Worm (Caenorhabditis elegans): ENCODE results near the gene F42A10.6.
A peak's percentile ranks its signal among the peaks of the same experiment; 100 is the strongest.

F42A10.6 gene

ce11 chrIII:6198378-6199234 is 21.9 kb upstream of the F42A10.6 start, which contains the start of the genes C23G10.7 and rpn-2:
Gene C23G10.7 (minus strand): TSS chrIII:6198414.
Gene rpn-2 (plus strand): TSS chrIII:6199184.
- no peak for TF ChIP-seq dao-5 (tag; optimal IDR thresholded peaks at IDR 0.05)
- TF ChIP-seq W03F9.2 (tag; optimal IDR thresholded peaks at IDR 0.05): peak; percentile 78

- no peak for TF ChIP-seq dao-5 (tag; optimal IDR thresholded peaks at IDR 0.05)
- TF ChIP-seq W03F9.2 (tag; optimal IDR thresholded peaks at IDR 0.05): no peak
- no peak for TF ChIP-seq him-1 (tag; optimal IDR thresholded peaks at IDR 0.05)
Measured at ce11 chrIII:6195718-6196117, 19.1 kb upstream of the F42A10.6 start.

- TF ChIP-seq him-1 (tag; optimal IDR thresholded peaks at IDR 0.05): no peak
- TF ChIP-seq W03F9.2 (tag; optimal IDR thresholded peaks at IDR 0.05): no peak
- TF ChIP-seq dao-5 (tag; optimal IDR thresholded peaks at IDR 0.05): no peak
Measured at ce11 chrIII:6194480-6194879, 17.8 kb upstream of the F42A10.6 start, which contains the start of gene ugt-66. Gene ugt-66 (minus strand): TSS chrIII:6194580.

- TF ChIP-seq W03F9.2 (tag; optimal IDR thresholded peaks at IDR 0.05) (no peak), dao-5 (tag; optimal IDR thresholded peaks at IDR 0.05) (no peak), him-1 (tag; optimal IDR thresholded peaks at IDR 0.05) (no peak)
Measured at ce11 chrIII:6190810-6191209, 14.1 kb upstream of the F42A10.6 start, which contains the start of gene C23G10.5. Gene C23G10.5 (plus strand): TSS chrIII:6191110.

- TF ChIP-seq W03F9.2 (tag; optimal IDR thresholded peaks at IDR 0.05) (no peak), dao-5 (tag; optimal IDR thresholded peaks at IDR 0.05) (no peak), him-1 (tag; optimal IDR thresholded peaks at IDR 0.05) (no peak)
Measured at ce11 chrIII:6183118-6183517, 6.5 kb upstream of the F42A10.6 start, which contains the start of gene nas-28. Gene nas-28 (minus strand): TSS chrIII:6183218.

- TF ChIP-seq him-1 (tag; optimal IDR thresholded peaks at IDR 0.05) (no peak), W03F9.2 (tag; optimal IDR thresholded peaks at IDR 0.05) (no peak), dao-5 (tag; optimal IDR thresholded peaks at IDR 0.05) (no peak)
Measured at ce11 chrIII:6180294-6180693, 3.6 kb upstream of the F42A10.6 start.

- TF ChIP-seq dao-5 (tag; optimal IDR thresholded peaks at IDR 0.05): no peak
- TF ChIP-seq W03F9.2 (tag; optimal IDR thresholded peaks at IDR 0.05): no peak
- TF ChIP-seq him-1 (tag; optimal IDR thresholded peaks at IDR 0.05): no peak
Measured at ce11 chrIII:6179062-6179461, 2.4 kb upstream of the F42A10.6 start.

- TF ChIP-seq W03F9.2 (tag; optimal IDR thresholded peaks at IDR 0.05) (no peak), him-1 (tag; optimal IDR thresholded peaks at IDR 0.05) (no peak), dao-5 (tag; optimal IDR thresholded peaks at IDR 0.05) (no peak)
Measured at ce11 chrIII:6178586-6178985, 1.9 kb upstream of the F42A10.6 start, which contains the start of gene F42A10.7. Gene F42A10.7 (minus strand): TSS chrIII:6178686.

ce11 chrIII:6177631-6178030 is 970 bp upstream of the F42A10.6 start:
- TF ChIP-seq dao-5 (tag; optimal IDR thresholded peaks at IDR 0.05) (no peak), W03F9.2 (tag; optimal IDR thresholded peaks at IDR 0.05) (no peak), him-1 (tag; optimal IDR thresholded peaks at IDR 0.05) (no peak)

- TF ChIP-seq W03F9.2 (tag; optimal IDR thresholded peaks at IDR 0.05) (no peak), dao-5 (tag; optimal IDR thresholded peaks at IDR 0.05) (no peak), him-1 (tag; optimal IDR thresholded peaks at IDR 0.05) (no peak)
Measured at ce11 chrIII:6176172-6176571, 489 bp downstream of the F42A10.6 start.

- TF ChIP-seq dao-5 (tag; optimal IDR thresholded peaks at IDR 0.05) (no peak), W03F9.2 (tag; optimal IDR thresholded peaks at IDR 0.05) (peak; percentile 90)
Measured at ce11 chrIII:6173020-6173597, 3.6 kb downstream of the F42A10.6 start, which contains the start of the genes abcf-3 and F42A10.5. Gene abcf-3 (plus strand): TSS chrIII:6173403. Gene F42A10.5 (minus strand): TSS chrIII:6173477.

- TF ChIP-seq dao-5 (tag; optimal IDR thresholded peaks at IDR 0.05) (no peak), him-1 (tag; optimal IDR thresholded peaks at IDR 0.05) (no peak), W03F9.2 (tag; optimal IDR thresholded peaks at IDR 0.05) (peak; percentile 37)
Measured at ce11 chrIII:6170038-6170437, 6.6 kb downstream of the F42A10.6 start.

- TF ChIP-seq dao-5 (tag; optimal IDR thresholded peaks at IDR 0.05) (no peak), W03F9.2 (tag; optimal IDR thresholded peaks at IDR 0.05) (peak; percentile 13)
Measured at ce11 chrIII:6168497-6169227, 8.0 kb downstream of the F42A10.6 start, which contains the start of gene efk-1. Gene efk-1 (minus strand): TSS chrIII:6168547.

Measured in whole organism, L4/young adult.